Fruit fly (Drosophila melanogaster) whole organism, embryonic: ENCODE measurements around the gene mio.

Experiments
- Awh ChIP-seq: fragments of 200-800 bp; sonication (Bioruptor generic); IDR thresholded peaks from 2 replicates; pipeline ENCODE4, ENCODE4 v1.3.6; 2022; ENCODE audit warnings: missing biosample characterization, missing genetic modification characterization
- CG10267 ChIP-seq: fragments of 200-800 bp; sonication (Bioruptor generic); optimal IDR thresholded peaks from 2 replicates; lab custom pipeline; 2018; ENCODE audit warnings: missing biosample characterization, mild to moderate bottlenecking, missing genetic modification characterization, moderate library complexity
- CG10979 ChIP-seq: fragments of 200-800 bp; sonication (Bioruptor generic); optimal IDR thresholded peaks from 2 replicates; lab custom pipeline; 2018; ENCODE audit warnings: missing biosample characterization, mild to moderate bottlenecking, missing genetic modification characterization, moderate library complexity
- CG11085 ChIP-seq: fragments of 200-800 bp; sonication (Bioruptor generic); IDR thresholded peaks from 2 replicates; pipeline ENCODE4 v1.3.6; 2022; ENCODE audit warnings: missing biosample characterization, missing genetic modification characterization
- CG12219 ChIP-seq: fragments of 200-800 bp; sonication (Bioruptor generic); optimal IDR thresholded peaks from 3 replicates; lab custom pipeline; 2018; ENCODE audit warnings: missing biosample characterization, mild to moderate bottlenecking, missing genetic modification characterization
- CG13894 ChIP-seq: fragments of 200-800 bp; sonication (Bioruptor generic); optimal IDR thresholded peaks from 3 replicates; lab custom pipeline; 2018; ENCODE audit warnings: missing biosample characterization, mild to moderate bottlenecking, missing genetic modification characterization, moderate library complexity
- CG14710 ChIP-seq: fragments of 200-800 bp; sonication (Bioruptor generic); optimal IDR thresholded peaks from 3 replicates; lab custom pipeline; 2019; ENCODE audit warnings: missing biosample characterization, mild to moderate bottlenecking, missing genetic modification characterization, moderate library complexity
- CG1529 ChIP-seq: fragments of 200-800 bp; sonication (Bioruptor generic); optimal IDR thresholded peaks from 3 replicates; lab custom pipeline; 2018; ENCODE audit warnings: missing biosample characterization, missing genetic modification characterization
- CG15479 ChIP-seq: fragments of 200-800 bp; sonication (Bioruptor generic); optimal IDR thresholded peaks from 3 replicates; lab custom pipeline; 2019; ENCODE audit warnings: missing biosample characterization, mild to moderate bottlenecking, missing genetic modification characterization, moderate library complexity
- CG18764 ChIP-seq: fragments of 200-800 bp; sonication (Bioruptor generic); optimal IDR thresholded peaks from 3 replicates; lab custom pipeline; 2016; ENCODE audit warnings: missing biosample characterization, missing genetic modification characterization
- CG31365 ChIP-seq: fragments of 200-800 bp; sonication (Bioruptor generic); optimal IDR thresholded peaks from 2 replicates; lab custom pipeline; 2018; ENCODE audit warnings: missing biosample characterization, mild to moderate bottlenecking, missing genetic modification characterization
- CG32772 ChIP-seq: fragments of 200-800 bp; sonication (Bioruptor generic); IDR thresholded peaks from 2 replicates; pipeline ENCODE4 v1.3.6; 2022; ENCODE audit warnings: missing biosample characterization, missing genetic modification characterization
- CG6689 ChIP-seq: fragments of 200-800 bp; sonication (Bioruptor generic); IDR thresholded peaks from 2 replicates; pipeline ENCODE4 v1.3.6; 2022; ENCODE audit warnings: missing biosample characterization, missing genetic modification characterization
- CG7556 ChIP-seq: fragments of 200-800 bp; sonication (Bioruptor generic); optimal IDR thresholded peaks from 2 replicates; lab custom pipeline; 2017; ENCODE audit warnings: missing biosample characterization, mild to moderate bottlenecking, missing genetic modification characterization
- CG7786 ChIP-seq: fragments of 200-800 bp; sonication (Bioruptor generic); optimal IDR thresholded peaks from 2 replicates; lab custom pipeline; 2016; ENCODE audit warnings: missing biosample characterization, missing genetic modification characterization
- CG7987 ChIP-seq: fragments of 200-800 bp; sonication (Bioruptor generic); optimal IDR thresholded peaks from 2 replicates; lab custom pipeline; 2018; ENCODE audit warnings: missing biosample characterization, mild to moderate bottlenecking, missing genetic modification characterization, moderate library complexity
- CG8290 ChIP-seq, 3 experiments: fragments of 200-800 bp; sonication (Bioruptor generic); optimal IDR thresholded peaks; 2 replicates each; lab custom pipeline; 2016 to 2019; ENCODE audit warnings: missing biosample characterization in 3 of 3, missing genetic modification characterization in 3 of 3, mild to moderate bottlenecking in 2 of 3, moderate library complexity in 1 of 3
- CG9609 ChIP-seq: fragments of 200-800 bp; sonication (Bioruptor generic); optimal IDR thresholded peaks from 3 replicates; lab custom pipeline; 2016; ENCODE audit warnings: missing biosample characterization, missing genetic modification characterization
- CG9797 ChIP-seq: fragments of 200-800 bp; sonication (Bioruptor generic); optimal IDR thresholded peaks from 3 replicates; lab custom pipeline; 2018; ENCODE audit warnings: missing biosample characterization, mild to moderate bottlenecking, missing genetic modification characterization
- D ChIP-seq, 2 experiments: fragments of 200-800 bp in 1 of 2; fragments of >200 bp in 1 of 2; sonication (Bioruptor generic) in 1 of 2; optimal IDR thresholded peaks; 2 replicates in 1 of 2; 3 replicates in 1 of 2; lab custom pipeline; 2017; ENCODE audit warnings: mild to moderate bottlenecking in 1 of 2, missing biosample characterization in 1 of 2, missing genetic modification characterization in 1 of 2, missing genetic modification reagents in 1 of 2
- Doc2 ChIP-seq: fragments of 200-800 bp; sonication (Bioruptor generic); IDR thresholded peaks from 2 replicates; pipeline ENCODE4 v1.3.6; 2022; ENCODE audit warnings: missing biosample characterization, missing genetic modification characterization
- Ets65A ChIP-seq: fragments of 200-800 bp; sonication (Bioruptor generic); peaks from one replicate; lab custom pipeline; 2016; ENCODE audit warnings: missing biosample characterization, missing genetic modification characterization
- Hr51 ChIP-seq, 2 experiments: fragments of 200-800 bp; sonication (Bioruptor generic); optimal IDR thresholded peaks; 2 replicates in 1 of 2; 3 replicates in 1 of 2; lab custom pipeline; 2016 to 2018; ENCODE audit warnings: missing biosample characterization in 2 of 2, missing genetic modification characterization in 2 of 2, mild to moderate bottlenecking in 1 of 2, moderate library complexity in 1 of 2
- Med ChIP-seq: fragments of 200-800 bp; sonication (Bioruptor generic); peaks from one replicate; lab custom pipeline; 2016; ENCODE audit warnings: missing biosample characterization, missing genetic modification characterization, mild to moderate bottlenecking, inconsistent platforms, moderate library complexity
- NFAT ChIP-seq: fragments of 200-800 bp; sonication (Bioruptor generic); IDR thresholded peaks from 2 replicates; pipeline ENCODE4 v1.3.6; 2022; ENCODE audit warnings: missing biosample characterization, missing genetic modification characterization
- Pdp1 ChIP-seq, 2 experiments: fragments of 200-800 bp; sonication (Bioruptor generic); optimal IDR thresholded peaks; 3 replicates each; lab custom pipeline; 2016; ENCODE audit warnings: missing biosample characterization in 2 of 2, missing genetic modification characterization in 2 of 2, mild to moderate bottlenecking in 1 of 2, moderate library complexity in 1 of 2
- Rx ChIP-seq: fragments of 200-800 bp; sonication (Bioruptor generic); IDR thresholded peaks from 2 replicates; pipeline ENCODE4 v1.3.6; 2022; ENCODE audit warnings: missing biosample characterization, missing genetic modification characterization
- Sin3A ChIP-seq: fragments of >200 bp; optimal IDR thresholded peaks from 2 replicates; lab custom pipeline; 2018
- Spps ChIP-seq: fragments of 200-800 bp; sonication (Bioruptor generic); optimal IDR thresholded peaks from 2 replicates; lab custom pipeline; 2018; ENCODE audit warnings: missing biosample characterization, mild to moderate bottlenecking, missing genetic modification characterization
- ase ChIP-seq: fragments of 200-800 bp; sonication (Bioruptor generic); IDR thresholded peaks from 3 replicates; pipeline ENCODE4 v1.3.6; 2022; ENCODE audit warnings: missing biosample characterization, missing genetic modification characterization
- bcd ChIP-seq: fragments of 200-800 bp; sonication (Bioruptor generic); optimal IDR thresholded peaks from 2 replicates; lab custom pipeline; 2017; ENCODE audit warnings: missing biosample characterization, mild to moderate bottlenecking, missing genetic modification characterization
- bsh ChIP-seq, 2 experiments: fragments of 200-800 bp; sonication (Bioruptor generic); optimal IDR thresholded peaks; 2 replicates each; lab custom pipeline; 2017 to 2018; ENCODE audit warnings: mild to moderate bottlenecking in 2 of 2, missing biosample characterization in 2 of 2, missing genetic modification characterization in 2 of 2, moderate library complexity in 1 of 2
- btn ChIP-seq: fragments of 200-800 bp; sonication (Bioruptor generic); optimal IDR thresholded peaks from 2 replicates; lab custom pipeline; 2016; ENCODE audit warnings: missing biosample characterization, missing genetic modification characterization
- cato ChIP-seq: fragments of 200-800 bp; sonication (Bioruptor generic); optimal IDR thresholded peaks from 2 replicates; lab custom pipeline; 2016; ENCODE audit warnings: missing biosample characterization, missing genetic modification characterization, borderline replicate concordance
- caup ChIP-seq: fragments of 200-800 bp; sonication (Bioruptor generic); optimal IDR thresholded peaks from 3 replicates; lab custom pipeline; 2017; ENCODE audit warnings: missing biosample characterization, mild to moderate bottlenecking, missing genetic modification characterization, moderate library complexity; ENCODE audit not compliant: severe bottlenecking
- crp ChIP-seq, 2 experiments: fragments of 200-800 bp; sonication (Bioruptor generic); optimal IDR thresholded peaks; 2 replicates in 1 of 2; 3 replicates in 1 of 2; lab custom pipeline; 2017; ENCODE audit warnings: missing biosample characterization in 2 of 2, missing genetic modification characterization in 2 of 2, mild to moderate bottlenecking in 1 of 2, moderate library complexity in 1 of 2
- emc ChIP-seq: fragments of 200-800 bp; sonication (Bioruptor generic); optimal IDR thresholded peaks from 2 replicates; lab custom pipeline; 2016; ENCODE audit warnings: missing biosample characterization, missing genetic modification characterization
- esg ChIP-seq: fragments of 200-800 bp; sonication (Bioruptor generic); conservative IDR thresholded peaks from 2 replicates; pipeline ENCODE4 v1.3.6; 2022; ENCODE audit warnings: missing biosample characterization, missing genetic modification characterization
- gce ChIP-seq: fragments of 200-800 bp; sonication (Bioruptor generic); IDR thresholded peaks from 3 replicates; pipeline ENCODE4 v1.3.6; 2022; ENCODE audit warnings: missing biosample characterization, missing genetic modification characterization
- ken ChIP-seq: fragments of 200-800 bp; sonication (Bioruptor generic); IDR thresholded peaks from 3 replicates; pipeline ENCODE4 v1.3.6; 2022; ENCODE audit warnings: missing biosample characterization, missing genetic modification characterization
- mam ChIP-seq: fragments of 200-800 bp; sonication (Bioruptor generic); optimal IDR thresholded peaks from 3 replicates; lab custom pipeline; 2016; ENCODE audit warnings: missing biosample characterization, missing genetic modification characterization
- pnt ChIP-seq: fragments of 200-800 bp; sonication (Bioruptor generic); optimal IDR thresholded peaks from 3 replicates; lab custom pipeline; 2016; ENCODE audit warnings: missing biosample characterization, missing genetic modification characterization
- rib ChIP-seq: fragments of 200-800 bp; sonication (Bioruptor generic); IDR thresholded peaks from 2 replicates; pipeline ENCODE4 v1.3.6; 2022; ENCODE audit warnings: missing biosample characterization, missing genetic modification characterization
- scrt ChIP-seq: fragments of 200-800 bp; sonication (Bioruptor generic); optimal IDR thresholded peaks from 2 replicates; lab custom pipeline; 2018; ENCODE audit warnings: missing biosample characterization, mild to moderate bottlenecking, missing genetic modification characterization, moderate library complexity
- sens ChIP-seq: fragments of 200-800 bp; sonication (Bioruptor generic); peaks from one replicate; lab custom pipeline; 2016; ENCODE audit warnings: missing biosample characterization, missing genetic modification characterization
- sim ChIP-seq: fragments of 200-800 bp; sonication (Bioruptor generic); IDR thresholded peaks from 2 replicates; pipeline ENCODE4 v1.3.6; 2022; ENCODE audit warnings: missing biosample characterization, missing genetic modification characterization
- slp2 ChIP-seq: fragments of 200-800 bp; sonication (Bioruptor generic); optimal IDR thresholded peaks from 2 replicates; lab custom pipeline; 2016; ENCODE audit warnings: missing biosample characterization, missing genetic modification characterization
- ssp ChIP-seq: fragments of 200-800 bp; sonication (Bioruptor generic); IDR thresholded peaks from 2 replicates; pipeline ENCODE4 v1.3.6; 2022; ENCODE audit warnings: missing biosample characterization, missing genetic modification characterization
- vnd ChIP-seq: fragments of 200-800 bp; sonication (Bioruptor generic); IDR thresholded peaks from 3 replicates; pipeline ENCODE4 v1.3.6; 2022; ENCODE audit warnings: missing biosample characterization, missing genetic modification characterization; ENCODE audit not compliant: partially characterized antibody
- zfh2 ChIP-seq: fragments of 200-800 bp; sonication (Bioruptor generic); optimal IDR thresholded peaks from 2 replicates; lab custom pipeline; 2016; ENCODE audit warnings: missing biosample characterization, missing genetic modification characterization

Gene mio

dm6 chr2L:2227316-2227715 is 10.2 kb downstream of the mio start (continued):
- TF ChIP-seq emc (GFP tag; lab: Kevin White, UChicago) (no peak), cato (GFP tag; lab: Kevin White, UChicago) (no peak), esg (GFP tag; lab: Robert Waterston, UW) (peak; percentile 9; the same call in 1 of the 2 replicates), Sin3A (lab: Kevin White, UChicago) (no peak), CG12219 (GFP tag; lab: Kevin White, UChicago) (peak; percentile 39), CG6689 (GFP tag; lab: Robert Waterston, UW) (peak; percentile 62), zfh2 (GFP tag; lab: Kevin White, UChicago) (peak; percentile 23), CG14710 (tag; lab: Kevin White, UChicago) (no peak), rib (GFP tag; lab: Robert Waterston, UW) (no peak), bsh (GFP tag; optimal IDR thresholded peaks at IDR 0.05; lab: Kevin White, UChicago) (peak; percentile 23 to 57), Spps (tag; lab: Kevin White, UChicago) (no peak), scrt (GFP tag; lab: Kevin White, UChicago) (no peak), CG11085 (GFP tag; lab: Robert Waterston, UW) (no peak), caup (GFP tag; lab: Kevin White, UChicago) (no peak), ase (peak; percentile 74; the same call in 2 of the 3 replicates), CG8290 (GFP tag; optimal IDR thresholded peaks at IDR 0.05; lab: Kevin White, UChicago) (no peak), CG8290 (tag; optimal IDR thresholded peaks at IDR 0.05; lab: Kevin White, UChicago) (peak in 1 of 2 experiments; percentile 60), sim (GFP tag; lab: Robert Waterston, UW) (no peak), gce (GFP tag; lab: Robert Waterston, UW) (peak; percentile 34; the same call in 1 of the 3 replicates), CG13894 (no peak), Med (peak; percentile 84), Ets65A (GFP tag; lab: Kevin White, UChicago) (peak; percentile 87), Doc2 (GFP tag; lab: Robert Waterston, UW) (no peak), crp (GFP tag; optimal IDR thresholded peaks at IDR 0.05; lab: Kevin White, UChicago) (no peak), CG9609 (no peak), NFAT (no peak), slp2 (GFP tag; lab: Kevin White, UChicago) (no peak), CG7556 (GFP tag; lab: Kevin White, UChicago) (no peak), Hr51 (GFP tag; optimal IDR thresholded peaks at IDR 0.05; lab: Kevin White, UChicago) (peak in 1 of 2 experiments; percentile 14), Pdp1 (GFP tag; optimal IDR thresholded peaks at IDR 0.05; lab: Kevin White, UChicago) (peak; percentile 17 to 24), Rx (GFP tag; lab: Robert Waterston, UW) (peak; percentile 60), Awh (GFP tag; lab: Robert Waterston, UW) (no peak; the same call in none of the 2 replicates), pnt (GFP tag; lab: Kevin White, UChicago) (peak; percentile 14), ken (0 out of 3 replicates have a peak, but pooled peaks have one; percentile 3), CG32772 (GFP tag; lab: Robert Waterston, UW) (no peak), CG9797 (GFP tag; lab: Kevin White, UChicago) (no peak), CG10267 (tag; lab: Kevin White, UChicago) (peak; percentile 9), vnd (GFP tag; lab: Robert Waterston, UW) (no peak), CG7786 (GFP tag; lab: Kevin White, UChicago) (peak; percentile 22), D (optimal IDR thresholded peaks at IDR 0.05; lab: Kevin White, UChicago) (no peak), D (GFP tag; optimal IDR thresholded peaks at IDR 0.05; lab: Kevin White, UChicago) (peak; percentile 0), bcd (GFP tag; lab: Kevin White, UChicago) (no peak), ssp (GFP tag; lab: Robert Waterston, UW) (0 out of 2 replicates have a peak, but pooled peaks have one; percentile 13), CG1529 (no peak), mam (GFP tag; lab: Kevin White, UChicago) (peak; percentile 6), CG10979 (tag; lab: Kevin White, UChicago) (peak; percentile 28), CG15479 (GFP tag; lab: Kevin White, UChicago) (no peak), CG7987 (GFP tag; lab: Kevin White, UChicago) (no peak), sens (GFP tag; lab: Kevin White, UChicago) (peak; percentile 90), btn (no peak), CG31365 (no peak), CG18764 (GFP tag; lab: Kevin White, UChicago) (no peak)
